Fruit fly (Drosophila melanogaster) whole organism, embryonic: ENCODE measurements around the gene shv.

ENCODE experiments used
- Blimp-1 ChIP-seq: fragments of 200-800 bp; sonication (Bioruptor generic); optimal IDR thresholded peaks from 3 replicates; lab custom pipeline; 2018; ENCODE audit warnings: missing biosample characterization, missing genetic modification characterization, mild to moderate bottlenecking, moderate library complexity, missing genetic modification reagents
- CG10565 ChIP-seq: fragments of 200-800 bp; sonication (Bioruptor generic); optimal IDR thresholded peaks from 3 replicates; lab custom pipeline; 2016; ENCODE audit warnings: missing biosample characterization, mild to moderate bottlenecking, missing genetic modification characterization
- CG11723 ChIP-seq: fragments of 200-800 bp; sonication (Bioruptor generic); optimal IDR thresholded peaks from 2 replicates; lab custom pipeline; 2017; ENCODE audit warnings: missing biosample characterization, mild to moderate bottlenecking, missing genetic modification characterization
- CG13123 ChIP-seq: fragments of 200-800 bp; sonication (Bioruptor generic); optimal IDR thresholded peaks from 2 replicates; lab custom pipeline; 2016; ENCODE audit warnings: missing biosample characterization, missing genetic modification characterization
- CG13775 ChIP-seq: fragments of 200-800 bp; sonication (Bioruptor generic); optimal IDR thresholded peaks from 3 replicates; lab custom pipeline; 2017; ENCODE audit warnings: missing biosample characterization, mild to moderate bottlenecking, missing genetic modification characterization
- CG14965 ChIP-seq: fragments of 200-800 bp; sonication (Bioruptor generic); optimal IDR thresholded peaks from 2 replicates; lab custom pipeline; 2016; ENCODE audit warnings: missing biosample characterization, missing genetic modification characterization, borderline replicate concordance
- CG1647 ChIP-seq: fragments of 200-800 bp; sonication (Bioruptor generic); optimal IDR thresholded peaks from 3 replicates; lab custom pipeline; 2016; ENCODE audit warnings: missing biosample characterization, missing genetic modification characterization
- CG16813 ChIP-seq: fragments of 200-800 bp; sonication (Bioruptor generic); IDR thresholded peaks from 3 replicates; pipeline ENCODE4 v1.3.6; 2022; ENCODE audit warnings: missing biosample characterization, missing genetic modification characterization; ENCODE audit not compliant: partially characterized antibody
- CG17829 ChIP-seq: fragments of 200-800 bp; optimal IDR thresholded peaks from 2 replicates; lab custom pipeline; 2019; ENCODE audit warnings: missing biosample characterization, mild to moderate bottlenecking, missing genetic modification characterization, moderate library complexity
- CG18764 ChIP-seq: fragments of 200-800 bp; sonication (Bioruptor generic); optimal IDR thresholded peaks from 3 replicates; lab custom pipeline; 2016; ENCODE audit warnings: missing biosample characterization, missing genetic modification characterization
- CG2116 ChIP-seq: fragments of 200-800 bp; sonication (Bioruptor generic); optimal IDR thresholded peaks from 3 replicates; lab custom pipeline; 2018; ENCODE audit warnings: missing biosample characterization, mild to moderate bottlenecking, missing genetic modification characterization
- CG2199 ChIP-seq: fragments of 200-800 bp; sonication (Bioruptor generic); IDR thresholded peaks from 3 replicates; pipeline ENCODE4 v1.3.6; 2022; ENCODE audit warnings: missing biosample characterization, missing genetic modification characterization
- CG2712 ChIP-seq: fragments of 200-800 bp; optimal IDR thresholded peaks from 3 replicates; lab custom pipeline; 2019; ENCODE audit warnings: missing biosample characterization, mild to moderate bottlenecking, missing genetic modification characterization, moderate library complexity
- CG31224 ChIP-seq: fragments of 200-800 bp; sonication (Bioruptor generic); IDR thresholded peaks from 2 replicates; pipeline ENCODE4 v1.3.6; 2022; ENCODE audit warnings: missing biosample characterization, missing genetic modification characterization
- CG3407 ChIP-seq: fragments of 200-800 bp; sonication (Bioruptor generic); optimal IDR thresholded peaks from 2 replicates; lab custom pipeline; 2018; ENCODE audit warnings: missing biosample characterization, mild to moderate bottlenecking, missing genetic modification characterization
- CG34224 ChIP-seq: fragments of 200-800 bp; sonication (Bioruptor generic); IDR thresholded peaks from 3 replicates; pipeline ENCODE4 v1.3.6; 2022; ENCODE audit warnings: missing biosample characterization, missing genetic modification characterization; ENCODE audit not compliant: partially characterized antibody
- CG34422 ChIP-seq: fragments of 200-800 bp; sonication (Bioruptor generic); IDR thresholded peaks from 3 replicates; pipeline ENCODE4 v1.3.6; 2022; ENCODE audit warnings: missing biosample characterization, missing genetic modification characterization
- CG3726 ChIP-seq: fragments of 200-800 bp; sonication (Bioruptor generic); IDR thresholded peaks from 3 replicates; pipeline ENCODE4, ENCODE4 v1.3.6; 2022; ENCODE audit warnings: missing biosample characterization, missing genetic modification characterization
- CG4730 ChIP-seq: fragments of 200-800 bp; sonication (Bioruptor generic); IDR thresholded peaks from 2 replicates; pipeline ENCODE4 v1.3.6; 2022; ENCODE audit warnings: missing biosample characterization, missing genetic modification characterization
- CG6854 ChIP-seq: fragments of 200-800 bp; sonication (Bioruptor generic); optimal IDR thresholded peaks from 3 replicates; lab custom pipeline; 2017; ENCODE audit warnings: missing biosample characterization, mild to moderate bottlenecking, missing genetic modification characterization
- CG7271 ChIP-seq: fragments of 200-800 bp; sonication (Bioruptor generic); optimal IDR thresholded peaks from 2 replicates; lab custom pipeline; 2018; ENCODE audit warnings: missing biosample characterization, mild to moderate bottlenecking, missing genetic modification characterization, moderate library complexity
- CG7786 ChIP-seq: fragments of 200-800 bp; sonication (Bioruptor generic); optimal IDR thresholded peaks from 2 replicates; lab custom pipeline; 2016; ENCODE audit warnings: missing biosample characterization, missing genetic modification characterization
- CG8388 ChIP-seq: fragments of 200-800 bp; sonication (Bioruptor generic); optimal IDR thresholded peaks from 2 replicates; lab custom pipeline; 2019; ENCODE audit warnings: missing biosample characterization, mild to moderate bottlenecking, missing genetic modification characterization, moderate library complexity
- CG9817 ChIP-seq: fragments of 200-800 bp; sonication (Bioruptor generic); optimal IDR thresholded peaks from 2 replicates; lab custom pipeline; 2018; ENCODE audit warnings: missing biosample characterization, mild to moderate bottlenecking, missing genetic modification characterization, moderate library complexity
- CoRest ChIP-seq: fragments of 200-800 bp; sonication (Bioruptor generic); optimal IDR thresholded peaks from 3 replicates; lab custom pipeline; 2018; ENCODE audit warnings: missing biosample characterization, mild to moderate bottlenecking, missing genetic modification characterization, moderate library complexity
- ERR ChIP-seq: fragments of 200-800 bp; sonication (Bioruptor generic); optimal IDR thresholded peaks from 2 replicates; lab custom pipeline; 2016; ENCODE audit warnings: missing biosample characterization, missing genetic modification characterization
- Fer3 ChIP-seq: fragments of 200-800 bp; sonication (Bioruptor generic); optimal IDR thresholded peaks from 2 replicates; lab custom pipeline; 2018; ENCODE audit warnings: missing biosample characterization, mild to moderate bottlenecking, missing genetic modification characterization, moderate library complexity
- H15 ChIP-seq: fragments of 200-800 bp; sonication (Bioruptor generic); IDR thresholded peaks from 3 replicates; pipeline ENCODE4 v1.3.6; 2022; ENCODE audit warnings: missing biosample characterization, missing genetic modification characterization
- Meics ChIP-seq: fragments of 200-800 bp; sonication (Bioruptor generic); optimal IDR thresholded peaks from 2 replicates; lab custom pipeline; 2017; ENCODE audit warnings: missing biosample characterization, mild to moderate bottlenecking, missing genetic modification characterization
- Scr ChIP-seq: fragments of 200-800 bp; sonication (Bioruptor generic); IDR thresholded peaks from 2 replicates; pipeline ENCODE4 v1.3.6; 2022; ENCODE audit warnings: missing biosample characterization, missing genetic modification characterization; ENCODE audit not compliant: partially characterized antibody
- Stat92E ChIP-seq, 3 experiments: fragments of >200 bp in 2 of 3; fragments of 200-800 bp in 1 of 3; sonication (Bioruptor generic) in 1 of 3; optimal IDR thresholded peaks; 2 replicates each; lab custom pipeline; 2017 to 2019; ENCODE audit warnings: missing biosample characterization in 3 of 3, missing genetic modification characterization in 3 of 3, mild to moderate bottlenecking in 1 of 3, moderate library complexity in 1 of 3
- Xrp1 ChIP-seq: fragments of 200-800 bp; sonication (Bioruptor generic); IDR thresholded peaks from 2 replicates; pipeline ENCODE4 v1.3.6; 2022; ENCODE audit warnings: missing biosample characterization, missing genetic modification characterization
- ap ChIP-seq: fragments of 200-800 bp; sonication (Bioruptor generic); IDR thresholded peaks from 2 replicates; pipeline ENCODE4 v1.3.6; 2022; ENCODE audit warnings: missing biosample characterization, missing genetic modification characterization
- bbx ChIP-seq: fragments of 200-800 bp; sonication (Bioruptor generic); IDR thresholded peaks from 2 replicates; pipeline ENCODE4 v1.3.6; 2022; ENCODE audit warnings: missing biosample characterization, missing genetic modification characterization; ENCODE audit not compliant: partially characterized antibody
- cato ChIP-seq: fragments of 200-800 bp; sonication (Bioruptor generic); optimal IDR thresholded peaks from 2 replicates; lab custom pipeline; 2016; ENCODE audit warnings: missing biosample characterization, missing genetic modification characterization, borderline replicate concordance
- ci ChIP-seq: fragments of 200-800 bp; sonication (Bioruptor generic); IDR thresholded peaks from 3 replicates; pipeline ENCODE4 v1.3.6; 2022; ENCODE audit warnings: missing biosample characterization, missing genetic modification characterization
- crc ChIP-seq: fragments of 200-800 bp; sonication (Bioruptor generic); optimal IDR thresholded peaks from 2 replicates; lab custom pipeline; 2016; ENCODE audit warnings: missing biosample characterization, missing genetic modification characterization
- dmrt11E ChIP-seq: fragments of 200-800 bp; sonication (Bioruptor generic); optimal IDR thresholded peaks from 3 replicates; lab custom pipeline; 2018; ENCODE audit warnings: missing biosample characterization, mild to moderate bottlenecking, missing genetic modification characterization, moderate library complexity
- ewg ChIP-seq: fragments of 200-800 bp; sonication (Bioruptor generic); optimal IDR thresholded peaks from 3 replicates; lab custom pipeline; 2017; ENCODE audit warnings: mild to moderate bottlenecking, missing biosample characterization, missing genetic modification reagents, missing genetic modification characterization
- eyg ChIP-seq: fragments of 200-800 bp; sonication (Bioruptor generic); optimal IDR thresholded peaks from 3 replicates; lab custom pipeline; 2016; ENCODE audit warnings: missing biosample characterization, missing genetic modification characterization
- gt ChIP-seq: fragments of 200-800 bp; sonication (Bioruptor generic); IDR thresholded peaks from 2 replicates; pipeline ENCODE4 v1.3.6; 2022; ENCODE audit warnings: missing biosample characterization, missing genetic modification characterization
- ind ChIP-seq: fragments of 200-800 bp; sonication (Bioruptor generic); optimal IDR thresholded peaks from 3 replicates; lab custom pipeline; 2016; ENCODE audit warnings: missing biosample characterization, missing genetic modification characterization
- lmd ChIP-seq: fragments of 200-800 bp; sonication (Bioruptor generic); IDR thresholded peaks from 2 replicates; pipeline ENCODE4 v1.3.6; 2022; ENCODE audit warnings: missing biosample characterization, missing genetic modification characterization
- nerfin-1 ChIP-seq: fragments of 200-800 bp; sonication (Bioruptor generic); optimal IDR thresholded peaks from 3 replicates; lab custom pipeline; 2019; ENCODE audit warnings: missing biosample characterization, mild to moderate bottlenecking, missing genetic modification characterization, moderate library complexity
- pan ChIP-seq, 4 experiments: fragments of >200 bp in 3 of 4; fragments of 200-800 bp in 1 of 4; sonication (Bioruptor generic) in 1 of 4; optimal IDR thresholded peaks in 3 of 4; IDR thresholded peaks in 1 of 4; 2 replicates each; pipeline versions ENCODE4 v1.3.6 to Lab custom; 2017 to 2022; ENCODE audit warnings: missing biosample characterization in 2 of 4, missing genetic modification characterization in 2 of 4, mixed read lengths in 1 of 4
- pb ChIP-seq: fragments of 200-800 bp; sonication (Bioruptor generic); optimal IDR thresholded peaks from 3 replicates; lab custom pipeline; 2016; ENCODE audit warnings: missing biosample characterization, missing genetic modification characterization
- repo ChIP-seq: fragments of 200-800 bp; sonication (Bioruptor generic); optimal IDR thresholded peaks from 2 replicates; lab custom pipeline; 2016; ENCODE audit warnings: missing biosample characterization, missing genetic modification characterization
- zf30C ChIP-seq: fragments of 200-800 bp; sonication (Bioruptor generic); optimal IDR thresholded peaks from 3 replicates; lab custom pipeline; 2018; ENCODE audit warnings: missing biosample characterization, mild to moderate bottlenecking, missing genetic modification characterization

shv gene

DNA sequence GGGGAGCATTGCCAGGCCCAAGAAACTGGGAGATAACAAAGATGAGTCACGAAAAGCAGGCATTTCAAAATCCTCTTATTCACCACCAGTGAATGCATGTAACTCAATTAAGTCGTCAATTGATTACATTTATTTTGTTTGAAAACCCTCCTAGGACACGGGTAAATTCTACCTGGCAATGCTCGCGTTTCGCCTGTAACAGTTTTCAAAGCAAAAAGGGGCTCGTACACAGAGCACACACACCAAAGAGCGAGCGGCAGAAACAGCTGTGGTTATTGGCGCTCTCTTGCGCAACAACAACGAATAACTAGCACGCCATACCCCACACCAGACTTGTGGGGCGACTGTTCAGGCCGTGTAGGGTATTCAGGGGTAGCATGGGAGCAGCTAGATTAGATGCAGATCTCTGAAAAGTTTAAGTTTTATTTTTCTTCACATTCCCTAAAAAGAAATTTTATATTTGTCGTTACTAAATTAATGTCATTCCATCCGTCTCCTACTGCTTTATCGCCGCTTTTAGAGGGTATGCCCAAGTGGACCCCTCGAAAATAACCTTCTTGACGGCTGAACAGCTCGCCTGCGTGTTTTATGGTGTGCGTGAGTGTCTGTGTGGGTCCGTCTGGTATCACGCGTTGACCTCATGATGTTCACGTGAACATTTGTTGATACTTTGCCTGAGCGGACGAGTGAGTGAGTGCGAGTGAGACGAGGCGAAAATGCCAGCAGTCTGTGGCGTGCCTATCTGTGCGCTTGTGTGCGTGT lies 27.9 kb downstream of the shv start (continued):
- TF ChIP-seq Stat92E (GFP tag; optimal IDR thresholded peaks at IDR 0.05; lab: Kevin White, UChicago) (peak in 1 of 3 experiments; percentile 100), Xrp1 (GFP tag; lab: Robert Waterston, UW) (no peak), CG1647 (GFP tag; lab: Kevin White, UChicago) (peak; percentile 100), Blimp-1 (peak; percentile 100), CG18764 (GFP tag; lab: Kevin White, UChicago) (peak; percentile 100), zf30C (GFP tag; lab: Kevin White, UChicago) (peak; percentile 59), CG7786 (GFP tag; lab: Kevin White, UChicago) (peak; percentile 100), CG3407 (GFP tag; lab: Kevin White, UChicago) (peak; percentile 99), CG4730 (GFP tag; lab: Robert Waterston, UW) (no peak), Fer3 (peak; percentile 100), CG11723 (GFP tag; lab: Kevin White, UChicago) (peak; percentile 100), CG17829 (peak; percentile 100), CG3726 (GFP tag; lab: Robert Waterston, UW) (no peak), CG14965 (peak; percentile 97), crc (GFP tag; lab: Kevin White, UChicago) (peak; percentile 100), nerfin-1 (peak; percentile 100), CG31224 (no peak), CG13123 (GFP tag; lab: Kevin White, UChicago) (peak; percentile 100), pb (GFP tag; lab: Kevin White, UChicago) (peak; percentile 100), CG8388 (GFP tag; lab: Kevin White, UChicago) (peak; percentile 100), repo (GFP tag; lab: Kevin White, UChicago) (peak; percentile 100), CG7271 (tag; lab: Kevin White, UChicago) (peak; percentile 97), bbx (no peak), H15 (GFP tag; lab: Robert Waterston, UW) (no peak), gt (no peak), CG9817 (tag; lab: Kevin White, UChicago) (peak; percentile 100), CG34224 (no peak), CoRest (tag; lab: Kevin White, UChicago) (peak; percentile 100), cato (peak; percentile 100), CG2116 (GFP tag; lab: Kevin White, UChicago) (peak; percentile 96), eyg (GFP tag; lab: Kevin White, UChicago) (peak; percentile 100), pan (optimal IDR thresholded peaks at IDR 0.05; lab: Kevin White, UChicago) (peak in 1 of 2 experiments; percentile 88), pan (GFP tag; optimal IDR thresholded peaks at IDR 0.05 in 1 of 2, IDR thresholded peaks at IDR 0.05 in 1 of 2) (peak in 1 of 2 experiments; percentile 83), CG16813 (GFP tag; lab: Robert Waterston, UW) (no peak), CG34422 (GFP tag; lab: Robert Waterston, UW) (no peak), Meics (GFP tag; lab: Kevin White, UChicago) (peak; percentile 100), CG13775 (GFP tag; lab: Kevin White, UChicago) (peak; percentile 100), ap (GFP tag; lab: Robert Waterston, UW) (no peak), CG2712 (tag; lab: Kevin White, UChicago) (peak; percentile 100), CG2199 (GFP tag; lab: Robert Waterston, UW) (no peak), CG6854 (peak; percentile 100), lmd (no peak), ci (GFP tag; lab: Robert Waterston, UW) (no peak), dmrt11E (peak; percentile 100), ERR (peak; percentile 100), ind (peak; percentile 100), CG10565 (GFP tag; lab: Kevin White, UChicago) (peak; percentile 100), ewg (GFP tag; lab: Kevin White, UChicago) (peak; percentile 100), Scr (GFP tag; lab: Robert Waterston, UW) (no peak)
